Worm (Caenorhabditis elegans) whole organism, early embryonic: ENCODE data around the gene col-115.

Source experiments
- B0310.2 ChIP-seq: sonication (generic microtip); optimal IDR thresholded peaks from 2 replicates; lab custom pipeline; 2016; ENCODE audit warnings: mild to moderate bottlenecking, missing genetic modification characterization, missing compliant biosample characterization
- F13C5.2 ChIP-seq: sonication (generic microtip); optimal IDR thresholded peaks from 2 replicates; lab custom pipeline; 2017; ENCODE audit warnings: mild to moderate bottlenecking, missing genetic modification characterization, inconsistent platforms, missing compliant biosample characterization
- aly-1 ChIP-seq: sonication (generic microtip); optimal IDR thresholded peaks from 2 replicates; lab custom pipeline; 2016; ENCODE audit warnings: missing genetic modification characterization, missing compliant biosample characterization
- ama-1 ChIP-seq: fragments of 150-350 bp; optimal IDR thresholded peaks from 2 replicates; lab custom pipeline; 2014
- ceh-13 ChIP-seq: fragments of 200-800 bp; sonication (Bioruptor generic); optimal IDR thresholded peaks from 2 replicates; lab custom pipeline; 2018; ENCODE audit warnings: mild to moderate bottlenecking, missing genetic modification characterization, missing compliant biosample characterization
- ceh-36 ChIP-seq: sonication (generic microtip); optimal IDR thresholded peaks from 2 replicates; lab custom pipeline; 2016; ENCODE audit warnings: missing genetic modification characterization, inconsistent platforms, missing compliant biosample characterization
- ets-7 ChIP-seq: sonication (generic microtip); optimal IDR thresholded peaks from 2 replicates; lab custom pipeline; 2016; ENCODE audit warnings: missing genotype, missing genetic modification characterization, missing compliant biosample characterization
- flt-1 ChIP-seq: fragments of 200-800 bp; sonication (Bioruptor generic); IDR thresholded peaks from 2 replicates; pipeline ENCODE4 v1.3.6; 2022; ENCODE audit warnings: missing genetic modification characterization, missing compliant biosample characterization
- hmbx-1 ChIP-seq: sonication (generic microtip); optimal IDR thresholded peaks from 2 replicates; lab custom pipeline; 2016; ENCODE audit warnings: mild to moderate bottlenecking, missing genetic modification characterization, missing compliant biosample characterization
- hmg-4 ChIP-seq: fragments of 200-800 bp; sonication (Bioruptor generic); optimal IDR thresholded peaks from 2 replicates; lab custom pipeline; 2018; ENCODE audit warnings: mild to moderate bottlenecking, missing genetic modification characterization, missing compliant biosample characterization
- hnd-1 ChIP-seq: sonication (generic microtip); optimal IDR thresholded peaks from 2 replicates; lab custom pipeline; 2016; ENCODE audit warnings: missing genetic modification characterization, missing compliant biosample characterization
- pes-1 ChIP-seq: fragments of 200-800 bp; sonication (Bioruptor generic); IDR thresholded peaks from 2 replicates; pipeline ENCODE4 v1.3.6; 2022; ENCODE audit warnings: missing genetic modification reagents, missing genetic modification characterization, missing compliant biosample characterization
- scrt-1 ChIP-seq: fragments of 200-800 bp; sonication (Bioruptor generic); IDR thresholded peaks from 2 replicates; pipeline ENCODE4 v1.3.6; 2022; ENCODE audit warnings: missing genetic modification characterization, missing compliant biosample characterization
- sea-1 ChIP-seq: fragments of 200-800 bp; sonication (Bioruptor generic); conservative IDR thresholded peaks from 2 replicates; pipeline ENCODE4 v1.3.6; 2022; ENCODE audit warnings: missing genetic modification characterization, missing compliant biosample characterization
- tbx-11 ChIP-seq: fragments of 200-800 bp; sonication (Bioruptor generic); IDR thresholded peaks from 2 replicates; pipeline ENCODE4 v1.3.6; 2022; ENCODE audit warnings: missing genetic modification characterization, missing compliant biosample characterization
- tbx-37 ChIP-seq: fragments of 200-800 bp; sonication (Bioruptor generic); conservative IDR thresholded peaks from 2 replicates; pipeline ENCODE4 v1.3.6; 2022; ENCODE audit warnings: missing genetic modification reagents, missing genetic modification characterization, missing compliant biosample characterization
- tra-4 ChIP-seq: sonication (generic microtip); optimal IDR thresholded peaks from 2 replicates; lab custom pipeline; 2017; ENCODE audit warnings: missing genetic modification characterization, missing compliant biosample characterization

col-115 gene

DNA sequence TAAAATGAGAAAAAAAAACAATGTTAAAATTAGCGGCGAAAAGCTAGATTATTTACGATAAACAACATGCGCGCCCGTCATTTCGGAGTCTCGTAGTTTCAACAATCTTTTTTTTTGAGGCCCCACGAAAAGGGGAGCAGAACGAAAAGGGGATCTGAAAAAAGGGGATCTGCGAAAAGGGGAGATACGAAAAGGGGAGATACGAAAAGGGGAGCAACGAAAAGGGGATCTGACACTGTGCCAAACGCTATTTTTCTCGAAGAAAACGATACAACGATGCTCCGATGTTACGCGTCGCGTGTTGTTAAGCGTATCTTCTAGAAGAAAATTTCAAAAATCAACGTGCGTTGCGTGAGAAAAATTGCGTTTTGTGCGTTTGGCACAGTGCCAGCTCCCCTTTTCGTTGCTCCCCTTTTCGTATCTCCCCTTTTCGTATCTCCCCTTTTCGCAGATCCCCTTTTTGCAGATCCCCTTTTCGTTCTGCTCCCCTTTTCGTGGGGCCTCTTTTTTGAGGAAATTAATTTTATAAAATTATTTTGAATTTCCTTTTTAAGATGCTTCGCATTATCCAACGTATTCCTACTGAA is 27.3 kb downstream of the col-115 start, which contains the start of gene C26B2.7:
TSS of gene C26B2.7 (plus strand) at position 549 of the 587 bp plus-strand sequence.
- TF ChIP-seq pes-1 (GFP tag; lab: Robert Waterston, UW) (peak; percentile 80), scrt-1 (peak; percentile 54; the same call in 1 of the 2 replicates), tbx-37 (GFP tag; lab: Robert Waterston, UW) (peak; percentile 43; the same call in 1 of the 2 replicates), ets-7 (tag; lab: Kevin White, UChicago) (peak; percentile 66), sea-1 (GFP tag; lab: Robert Waterston, UW) (0 out of 2 replicates have a peak, but pooled peaks have one; percentile 22)

DNA sequence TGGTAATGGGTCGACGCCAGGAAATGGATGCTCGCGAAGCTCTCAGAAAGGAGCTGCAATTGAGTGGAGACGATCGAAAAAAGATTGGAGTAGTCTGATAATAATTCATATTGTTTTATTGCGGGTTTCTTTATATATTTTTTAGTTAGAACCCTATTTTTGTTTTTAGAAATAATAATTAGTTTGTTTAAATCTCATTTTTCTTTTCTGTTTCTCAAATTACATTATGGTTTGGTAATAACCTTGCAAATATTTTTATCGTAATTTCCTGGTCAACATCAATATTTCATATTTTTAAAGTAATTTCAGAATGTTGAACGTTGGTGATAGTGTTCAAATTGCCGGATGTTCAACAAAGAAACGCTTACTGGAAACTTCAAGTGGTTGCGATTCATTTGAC is 28.2 kb downstream of the col-115 start, which contains the start of gene elpc-4:
TSS of gene elpc-4 (plus strand) at position 301 of the 400 bp plus-strand sequence.
- TF ChIP-seq ets-7 (tag; lab: Kevin White, UChicago): no peak
- TF ChIP-seq scrt-1: no peak
- TF ChIP-seq hnd-1 (tag; lab: Kevin White, UChicago): no peak
- TF ChIP-seq F13C5.2: no peak
- no peak for TF ChIP-seq ama-1
- no peak for TF ChIP-seq B0310.2 (tag; lab: Kevin White, UChicago)
- no peak for TF ChIP-seq hmbx-1 (tag; lab: Kevin White, UChicago)
- no peak for TF ChIP-seq tbx-37 (GFP tag; lab: Robert Waterston, UW)
- TF ChIP-seq tbx-11 (GFP tag; lab: Robert Waterston, UW): no peak
- TF ChIP-seq tra-4 (tag; lab: Kevin White, UChicago): no peak
- TF ChIP-seq flt-1 (GFP tag; lab: Robert Waterston, UW): no peak
- no peak for TF ChIP-seq pes-1 (GFP tag; lab: Robert Waterston, UW)
- TF ChIP-seq sea-1 (GFP tag; lab: Robert Waterston, UW): no peak
- TF ChIP-seq ceh-13 (GFP tag; lab: Kevin White, UChicago): no peak
- no peak for TF ChIP-seq hmg-4 (GFP tag; lab: Kevin White, UChicago)

DNA sequence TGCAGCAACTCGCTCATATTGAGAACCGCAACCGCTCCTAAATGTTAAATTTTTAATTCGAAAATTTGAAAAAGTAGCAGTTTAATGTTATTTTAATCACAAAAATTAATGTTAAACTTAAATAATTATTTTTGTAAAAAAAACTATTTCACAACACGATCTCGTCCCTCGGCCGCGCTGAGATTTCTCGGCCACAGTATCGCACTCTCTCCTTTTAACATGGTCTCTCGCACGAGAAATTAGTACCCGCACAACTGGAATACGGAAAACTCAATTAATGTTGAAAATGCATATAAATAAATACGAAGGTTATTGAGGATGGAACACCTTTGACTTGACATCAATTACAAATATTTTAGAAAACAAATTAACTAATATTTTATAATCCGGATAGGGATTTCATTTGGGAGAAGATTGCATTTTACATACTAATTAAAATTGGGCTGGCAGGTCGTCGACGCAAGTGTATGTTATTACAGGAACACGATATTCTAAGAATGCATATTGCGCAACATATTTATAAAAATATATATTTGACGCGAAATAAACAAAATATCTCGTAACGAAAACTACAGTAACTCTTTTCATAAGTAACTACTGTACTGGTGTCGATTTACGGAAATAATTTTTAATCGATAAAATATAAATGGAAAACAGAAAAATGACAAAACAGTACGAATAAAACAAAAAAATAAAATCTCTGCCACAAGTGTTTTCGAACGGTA is 31.4 kb downstream of the col-115 start, which contains the start of gene dnc-4:
TSS of gene dnc-4 (minus strand) at position 37 of the 725 bp plus-strand sequence.
- no peak for TF ChIP-seq ceh-13 (GFP tag; lab: Kevin White, UChicago)
- no peak for TF ChIP-seq hmbx-1 (tag; lab: Kevin White, UChicago)
- peak; percentile 40; the same call in 1 of the 2 replicates for TF ChIP-seq tbx-37 (GFP tag; lab: Robert Waterston, UW)
- peak; percentile 22 for TF ChIP-seq F13C5.2

DNA sequence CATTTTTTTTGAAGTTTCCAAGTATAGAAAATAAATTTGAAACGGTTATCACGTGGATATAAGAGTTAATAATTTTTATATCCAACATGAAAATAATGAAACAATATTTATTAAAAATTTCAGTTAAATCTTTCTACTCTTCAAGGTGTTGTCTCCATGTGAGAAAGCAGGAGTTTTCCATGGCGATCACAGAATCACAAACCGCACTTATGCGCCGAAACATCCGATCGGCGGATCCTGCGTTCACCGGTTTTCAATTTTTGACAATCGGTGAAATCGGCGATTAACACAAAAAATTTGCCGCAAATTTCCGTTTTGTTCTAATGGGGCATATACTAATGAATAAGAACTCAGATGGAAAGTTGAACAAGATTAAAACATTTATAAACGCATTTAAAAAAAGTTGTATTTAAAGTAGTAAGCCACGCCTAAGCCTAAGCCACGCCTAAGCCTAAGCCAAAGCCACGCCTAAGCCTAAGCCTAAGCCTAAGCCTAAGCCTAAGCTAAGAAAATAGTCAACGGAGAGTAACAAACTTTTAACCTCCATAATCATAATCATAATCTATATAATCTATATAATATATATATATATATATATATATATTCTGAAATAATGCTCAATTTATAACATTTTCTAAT is 33.7 kb downstream of the col-115 start, which contains the start of gene C26B2.2:
TSS of gene C26B2.2 (minus strand) at position 88 of the 639 bp plus-strand sequence.
- TF ChIP-seq pes-1 (GFP tag; lab: Robert Waterston, UW) (no peak), tra-4 (tag; lab: Kevin White, UChicago) (no peak), ceh-36 (tag; lab: Kevin White, UChicago) (peak; percentile 55)

- TF ChIP-seq flt-1 (GFP tag; lab: Robert Waterston, UW) (no peak), scrt-1 (no peak), ceh-36 (tag; lab: Kevin White, UChicago) (no peak), hmg-4 (GFP tag; lab: Kevin White, UChicago) (no peak), ets-7 (tag; lab: Kevin White, UChicago) (no peak), aly-1 (tag; lab: Kevin White, UChicago) (no peak)
Measured at ce11 chrIV:8023861-8024260, 35.4 kb downstream of the col-115 start.

ce11 chrIV:8026361-8026760 is 37.9 kb downstream of the col-115 start:
- no peak for TF ChIP-seq scrt-1

ce11 chrIV:8027293-8027866 is 38.9 kb downstream of the col-115 start:
- TF ChIP-seq tbx-37 (GFP tag; lab: Robert Waterston, UW) (no peak), aly-1 (tag; lab: Kevin White, UChicago) (no peak), ets-7 (tag; lab: Kevin White, UChicago) (no peak), hmbx-1 (tag; lab: Kevin White, UChicago) (no peak), B0310.2 (tag; lab: Kevin White, UChicago) (no peak), hmg-4 (GFP tag; lab: Kevin White, UChicago) (no peak), tra-4 (tag; lab: Kevin White, UChicago) (no peak), ama-1 (no peak), scrt-1 (no peak)

DNA sequence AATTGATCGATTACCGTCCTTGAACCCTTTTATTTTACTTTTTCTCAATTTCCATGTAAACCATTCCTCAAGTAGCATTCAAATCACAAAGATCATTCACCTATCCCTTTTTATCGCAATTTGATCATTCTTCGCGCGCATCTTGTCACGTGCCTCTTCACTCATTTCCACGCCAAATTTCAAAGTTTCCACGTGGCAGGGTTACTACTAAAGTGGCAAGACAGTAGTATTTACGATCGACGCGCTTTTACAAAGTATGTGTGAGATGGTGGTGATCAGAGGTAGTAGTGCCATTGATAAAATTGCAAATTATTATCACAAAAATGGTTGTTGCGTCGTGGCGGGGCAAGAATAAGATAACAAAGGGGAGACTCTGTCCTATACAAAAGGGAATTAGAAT is 39.9 kb downstream of the col-115 start:
- no peak for TF ChIP-seq ceh-13 (GFP tag; lab: Kevin White, UChicago)
- no peak for TF ChIP-seq aly-1 (tag; lab: Kevin White, UChicago)
- TF ChIP-seq tbx-11 (GFP tag; lab: Robert Waterston, UW): no peak
- TF ChIP-seq flt-1 (GFP tag; lab: Robert Waterston, UW): no peak
- no peak for TF ChIP-seq sea-1 (GFP tag; lab: Robert Waterston, UW)
- no peak for TF ChIP-seq ets-7 (tag; lab: Kevin White, UChicago)
- TF ChIP-seq ceh-36 (tag; lab: Kevin White, UChicago): no peak
- no peak for TF ChIP-seq tra-4 (tag; lab: Kevin White, UChicago)
- no peak for TF ChIP-seq pes-1 (GFP tag; lab: Robert Waterston, UW)
- no peak for TF ChIP-seq tbx-37 (GFP tag; lab: Robert Waterston, UW)
- TF ChIP-seq hmbx-1 (tag; lab: Kevin White, UChicago): no peak
- no peak for TF ChIP-seq scrt-1
- no peak for TF ChIP-seq hnd-1 (tag; lab: Kevin White, UChicago)
